Worm (Caenorhabditis elegans): ENCODE measurements around the gene ral-1.

DNA sequence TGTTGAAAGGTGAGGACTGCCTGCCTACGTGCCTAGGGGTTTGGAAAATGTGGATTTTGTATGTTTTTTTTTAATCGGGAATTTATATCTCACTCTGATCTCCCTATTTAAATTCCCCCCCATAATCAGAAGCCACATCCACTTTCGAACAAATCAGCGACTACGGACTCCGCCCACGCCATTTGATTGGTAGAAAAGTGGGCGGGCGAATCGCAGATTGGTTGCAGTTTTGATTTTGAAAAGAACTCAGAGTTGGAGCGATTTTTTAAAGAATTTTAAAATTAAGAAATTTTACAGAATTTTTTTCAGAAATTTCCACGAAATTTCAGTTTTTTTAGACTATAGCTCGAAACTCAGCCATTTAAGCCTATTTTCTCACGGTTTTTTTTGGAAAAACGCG, 49.0 kb downstream of the ral-1 start:
- TF ChIP-seq T22C8.4 (GFP tag; IDR thresholded peaks at IDR 0.05), result no peak
- no peak for TF ChIP-seq ref-1 (GFP tag; conservative IDR thresholded peaks at IDR 0.05)
- no peak for TF ChIP-seq cog-1 (tag; optimal IDR thresholded peaks at IDR 0.05)
- no peak for TF ChIP-seq med-1 (GFP tag; optimal IDR thresholded peaks at IDR 0.05; ENCODE audit: insufficient read depth)
- TF ChIP-seq klf-2 (GFP tag; conservative IDR thresholded peaks at IDR 0.05), result no peak
- TF ChIP-seq flt-1 (GFP tag; IDR thresholded peaks at IDR 0.05), result no peak
- TF ChIP-seq ztf-23 (GFP tag; IDR thresholded peaks at IDR 0.05), result no peak
- no peak for TF ChIP-seq ztf-29 (GFP tag; IDR thresholded peaks at IDR 0.05)
- no peak for TF ChIP-seq tab-1 (GFP tag; IDR thresholded peaks at IDR 0.05)

All from whole organism, midembryonic.